Worm (Caenorhabditis elegans) whole organism, L1 larva: Measurements from ENCODE around the gene wdr-31.

Experiments used
- C16A3.4 ChIP-seq: fragments of 150-350 bp; optimal IDR thresholded peaks from 2 replicates; lab custom pipeline; 2014; ENCODE audit warnings: missing biosample characterization, missing genetic modification characterization
- Y116A8C.19 ChIP-seq: sonication (generic microtip); optimal IDR thresholded peaks from 2 replicates; lab custom pipeline; 2016; ENCODE audit warnings: missing compliant biosample characterization, missing genetic modification characterization, borderline replicate concordance
- aha-1 ChIP-seq: fragments of 150-350 bp; optimal IDR thresholded peaks from 2 replicates; lab custom pipeline; 2014; ENCODE audit warnings: missing biosample characterization, missing genetic modification characterization
- aly-2 ChIP-seq: fragments of 150-350 bp; optimal IDR thresholded peaks from 2 replicates; lab custom pipeline; 2014; ENCODE audit warnings: missing biosample characterization, missing genetic modification characterization
- blmp-1 ChIP-seq: fragments of 150-350 bp; optimal IDR thresholded peaks from 2 replicates; lab custom pipeline; 2014; ENCODE audit warnings: missing biosample characterization, missing genetic modification characterization
- ceh-63 ChIP-seq: fragments of 200-800 bp; sonication (Bioruptor generic); optimal IDR thresholded peaks from 2 replicates; lab custom pipeline; 2018; ENCODE audit warnings: mild to moderate bottlenecking, missing genetic modification characterization, missing compliant biosample characterization
- ceh-82 ChIP-seq, 3 experiments: fragments of 150-350 bp in 1 of 3; sonication (generic microtip) in 2 of 3; optimal IDR thresholded peaks; 2 replicates each; lab custom pipeline; 2014 to 2017; ENCODE audit warnings: missing biosample characterization in 3 of 3, missing genetic modification characterization in 3 of 3
- ceh-88 ChIP-seq: fragments of 200-800 bp; sonication (Bioruptor generic); IDR thresholded peaks from 2 replicates; pipeline ENCODE4 v1.3.6; 2022; ENCODE audit warnings: missing genetic modification characterization, missing compliant biosample characterization
- dpl-1 ChIP-seq, 3 experiments: fragments of 150-350 bp in 2 of 3; sonication (generic microtip) in 1 of 3; optimal IDR thresholded peaks; 2 replicates each; lab custom pipeline; 2014 to 2017; ENCODE audit warnings: missing biosample characterization in 3 of 3, missing genetic modification characterization in 3 of 3, missing genetic modification reagents in 3 of 3
- fkh-8 ChIP-seq: sonication (generic microtip); optimal IDR thresholded peaks from 2 replicates; lab custom pipeline; 2016; ENCODE audit warnings: mild to moderate bottlenecking, missing genetic modification characterization, missing compliant biosample characterization
- fos-1 ChIP-seq: fragments of 150-350 bp; optimal IDR thresholded peaks from 2 replicates; lab custom pipeline; 2014; ENCODE audit warnings: missing biosample characterization, missing genetic modification characterization
- grh-1 ChIP-seq: fragments of 200-800 bp; sonication (Bioruptor generic); IDR thresholded peaks from 2 replicates; pipeline ENCODE4 v1.3.6; 2022; ENCODE audit warnings: missing genetic modification reagents, missing genetic modification characterization, missing compliant biosample characterization
- hlh-17 ChIP-seq: fragments of 200-800 bp; sonication (Bioruptor generic); optimal IDR thresholded peaks from 2 replicates; lab custom pipeline; 2018; ENCODE audit warnings: missing genetic modification characterization, mild to moderate bottlenecking, missing compliant biosample characterization, moderate library complexity, borderline replicate concordance
- jun-1 ChIP-seq: fragments of 150-350 bp; optimal IDR thresholded peaks from 2 replicates; lab custom pipeline; 2014; ENCODE audit warnings: missing biosample characterization, missing genetic modification reagents, missing genetic modification characterization
- lin-13 ChIP-seq: fragments of 150-350 bp; optimal IDR thresholded peaks from 2 replicates; lab custom pipeline; 2014; ENCODE audit warnings: missing biosample characterization, missing genetic modification reagents, missing genetic modification characterization
- lin-14 ChIP-seq: fragments of 200-800 bp; sonication (Bioruptor generic); optimal IDR thresholded peaks from 2 replicates; lab custom pipeline; 2018; ENCODE audit warnings: mild to moderate bottlenecking, missing genetic modification characterization, moderate library complexity, missing compliant biosample characterization
- lin-35 ChIP-seq, 2 experiments: fragments of 150-350 bp; optimal IDR thresholded peaks; 2 replicates each; lab custom pipeline; 2014; ENCODE audit warnings: missing biosample characterization in 2 of 2, missing genetic modification characterization in 2 of 2, missing genetic modification reagents in 2 of 2
- lir-3 ChIP-seq: sonication (generic microtip); optimal IDR thresholded peaks from 2 replicates; lab custom pipeline; 2016; ENCODE audit warnings: mild to moderate bottlenecking, missing genetic modification characterization, moderate library complexity, missing compliant biosample characterization; ENCODE audit not compliant: poor library complexity
- mab-9 ChIP-seq: fragments of 200-800 bp; sonication (Bioruptor generic); IDR thresholded peaks from 2 replicates; pipeline ENCODE4 v1.3.6; 2022; ENCODE audit warnings: missing genetic modification reagents, missing genetic modification characterization, missing compliant biosample characterization
- mep-1 ChIP-seq: fragments of 150-350 bp; optimal IDR thresholded peaks from 2 replicates; lab custom pipeline; 2014; ENCODE audit warnings: missing biosample characterization, missing genetic modification characterization
- nhr-12 ChIP-seq: sonication (generic microtip); optimal IDR thresholded peaks from 2 replicates; lab custom pipeline; 2017; ENCODE audit warnings: missing biosample characterization, missing genetic modification characterization
- nhr-20 ChIP-seq: sonication (generic microtip); optimal IDR thresholded peaks from 2 replicates; lab custom pipeline; 2016; ENCODE audit warnings: mild to moderate bottlenecking, missing genetic modification characterization, missing compliant biosample characterization
- nhr-237 ChIP-seq: fragments of 150-350 bp; optimal IDR thresholded peaks from 2 replicates; lab custom pipeline; 2014; ENCODE audit warnings: missing biosample characterization, missing genetic modification characterization
- nhr-28 ChIP-seq: fragments of 150-350 bp; optimal IDR thresholded peaks from 2 replicates; lab custom pipeline; 2014; ENCODE audit warnings: missing biosample characterization, missing genetic modification characterization
- nhr-84 ChIP-seq: sonication (generic microtip); optimal IDR thresholded peaks from 2 replicates; lab custom pipeline; 2017; ENCODE audit warnings: missing biosample characterization, missing genetic modification characterization
- nhr-90 ChIP-seq: sonication (generic microtip); optimal IDR thresholded peaks from 2 replicates; lab custom pipeline; 2016; ENCODE audit warnings: mild to moderate bottlenecking, missing genetic modification characterization, missing compliant biosample characterization; ENCODE audit not compliant: poor library complexity
- pag-3 ChIP-seq: sonication (generic microtip); optimal IDR thresholded peaks from 2 replicates; lab custom pipeline; 2017; ENCODE audit warnings: missing genetic modification characterization, mild to moderate bottlenecking, missing compliant biosample characterization, antibody characterized with exemption, borderline replicate concordance; ENCODE audit not compliant: insufficient read depth
- pax-3 ChIP-seq: fragments of 200-800 bp; sonication (Bioruptor generic); optimal IDR thresholded peaks from 2 replicates; lab custom pipeline; 2018; ENCODE audit warnings: mild to moderate bottlenecking, missing genetic modification characterization, moderate library complexity, missing compliant biosample characterization
- rnt-1 ChIP-seq: sonication (generic microtip); optimal IDR thresholded peaks from 2 replicates; lab custom pipeline; 2016; ENCODE audit warnings: mild to moderate bottlenecking, missing genetic modification characterization, moderate library complexity, missing compliant biosample characterization
- skn-1 ChIP-seq: fragments of 150-350 bp; optimal IDR thresholded peaks from 2 replicates; lab custom pipeline; 2014; ENCODE audit warnings: missing biosample characterization, missing genetic modification characterization
- snu-23 ChIP-seq: sonication (generic microtip); optimal IDR thresholded peaks from 2 replicates; lab custom pipeline; 2016; ENCODE audit warnings: missing genetic modification characterization, missing compliant biosample characterization
- sox-4 ChIP-seq: sonication (generic microtip); optimal IDR thresholded peaks from 2 replicates; lab custom pipeline; 2016; ENCODE audit warnings: missing genetic modification characterization, missing compliant biosample characterization
- sptf-1 ChIP-seq: fragments of 150-350 bp; optimal IDR thresholded peaks from 2 replicates; lab custom pipeline; 2014; ENCODE audit warnings: missing biosample characterization, missing genetic modification characterization
- tbx-2 ChIP-seq: sonication (generic microtip); optimal IDR thresholded peaks from 2 replicates; lab custom pipeline; 2016; ENCODE audit warnings: missing genetic modification characterization, missing compliant biosample characterization
- unc-130 ChIP-seq: fragments of 150-350 bp; optimal IDR thresholded peaks from 2 replicates; lab custom pipeline; 2017; ENCODE audit warnings: missing biosample characterization, missing genetic modification characterization, inconsistent platforms
- unc-30 ChIP-seq: sonication (generic microtip); optimal IDR thresholded peaks from 2 replicates; lab custom pipeline; 2017; ENCODE audit warnings: missing biosample characterization, missing genetic modification characterization
- unc-86 ChIP-seq: sonication (generic microtip); optimal IDR thresholded peaks from 2 replicates; lab custom pipeline; 2016; ENCODE audit warnings: missing genetic modification characterization, missing compliant biosample characterization
- zag-1 ChIP-seq: fragments of 150-350 bp; optimal IDR thresholded peaks from 2 replicates; lab custom pipeline; 2014; ENCODE audit warnings: missing biosample characterization, missing genetic modification characterization
- ztf-11 ChIP-seq, 2 experiments: sonication (generic microtip); optimal IDR thresholded peaks; 2 replicates each; lab custom pipeline; 2016 to 2017; ENCODE audit warnings: missing genetic modification characterization in 2 of 2, missing biosample characterization in 1 of 2, missing compliant biosample characterization in 1 of 2

wdr-31 gene

DNA sequence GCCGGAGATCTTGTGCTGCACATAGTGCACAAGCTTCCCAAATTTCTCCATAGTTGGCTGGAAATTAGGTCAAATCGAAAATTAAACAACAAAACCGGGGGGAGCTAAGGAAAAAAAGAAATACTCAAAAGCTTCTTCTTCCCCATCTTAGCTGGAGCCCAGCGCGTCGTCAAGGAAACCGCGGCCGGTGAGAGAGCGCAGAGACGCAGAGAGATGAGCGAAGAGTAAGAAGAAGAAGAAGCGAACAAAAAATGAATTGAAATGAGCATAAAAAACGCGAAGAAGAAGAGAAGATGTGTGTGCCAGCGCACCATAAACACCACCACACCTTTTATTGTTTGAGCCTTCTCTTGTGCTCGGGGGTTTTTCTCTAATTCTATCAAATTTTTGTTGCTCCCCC is at the start of gene wdr-31:
Gene wdr-31, minus strand, starts transcription at position 101 of the 400 bp plus-strand sequence.
- TF ChIP-seq nhr-12: no peak
- TF ChIP-seq fkh-8 (tag; lab: Kevin White, UChicago): peak; percentile 39
- TF ChIP-seq, all 84 proteins: peak for 1

DNA sequence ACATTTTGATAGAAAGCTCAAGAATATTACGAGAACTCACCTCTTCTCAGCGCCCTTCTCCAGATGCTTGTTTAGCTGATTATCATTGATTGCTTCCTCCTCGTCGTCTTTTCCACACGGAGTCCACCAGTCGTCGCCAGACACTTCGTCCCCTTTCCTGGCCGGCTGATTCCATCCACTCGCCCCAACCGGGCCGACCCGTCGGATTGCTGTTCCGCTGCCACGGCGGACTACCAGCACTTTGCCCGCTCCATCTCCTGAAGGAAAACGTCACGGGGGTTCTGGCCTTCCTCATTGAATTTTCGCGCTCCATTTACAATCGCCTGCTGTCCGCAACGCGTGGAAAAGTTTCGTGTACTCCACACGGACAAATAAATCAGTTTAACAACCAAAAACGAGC is 48.3 kb upstream of the wdr-31 start:
- TF ChIP-seq lin-35 (GFP tag; optimal IDR thresholded peaks at IDR 0.05; lab: Kevin White, UChicago): no peak
- no peak for TF ChIP-seq ceh-82 (tag; optimal IDR thresholded peaks at IDR 0.05; lab: Kevin White, UChicago)
- TF ChIP-seq mep-1: no peak
- TF ChIP-seq grh-1 (GFP tag; lab: Robert Waterston, UW): no peak
- TF ChIP-seq sptf-1 (tag; lab: Kevin White, UChicago): no peak
- no peak for TF ChIP-seq hlh-17 (GFP tag; lab: Kevin White, UChicago)
- TF ChIP-seq aha-1 (tag; lab: Kevin White, UChicago): no peak
- TF ChIP-seq unc-86 (tag; lab: Kevin White, UChicago): no peak
- no peak for TF ChIP-seq unc-130 (tag; lab: Kevin White, UChicago)
- no peak for TF ChIP-seq lin-13
- TF ChIP-seq ceh-88 (GFP tag; lab: Robert Waterston, UW): no peak
- no peak for TF ChIP-seq nhr-90 (tag; lab: Kevin White, UChicago)
- TF ChIP-seq C16A3.4 (tag; lab: Kevin White, UChicago): no peak
- no peak for TF ChIP-seq lin-14 (GFP tag; lab: Kevin White, UChicago)
- no peak for TF ChIP-seq nhr-237 (tag; lab: Kevin White, UChicago)
- no peak for TF ChIP-seq zag-1 (tag; lab: Kevin White, UChicago)

DNA sequence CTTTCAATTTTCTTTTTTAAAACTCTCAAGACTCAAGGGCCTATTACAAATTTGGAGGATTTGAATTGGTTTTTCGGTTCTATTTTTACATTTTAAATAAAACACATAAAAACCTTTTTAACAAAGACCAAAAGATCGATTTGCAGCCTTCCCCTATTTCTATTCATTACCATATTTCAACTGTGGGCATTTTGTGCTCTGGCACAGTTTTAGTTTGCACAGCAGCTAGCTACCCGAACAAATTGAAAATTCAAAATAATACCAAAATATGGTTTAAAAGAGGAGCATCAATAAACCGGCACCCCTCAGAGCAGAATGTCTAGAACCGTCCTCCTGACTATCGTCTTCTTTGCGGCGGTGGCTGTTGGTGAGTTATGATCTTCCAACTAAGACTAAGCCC is 46.3 kb upstream of the wdr-31 start, which contains the start of gene F08D12.2:
Gene F08D12.2, plus strand, starts transcription at position 301 of the 400 bp plus-strand sequence.
- TF ChIP-seq lir-3 (tag; lab: Kevin White, UChicago) (no peak), pag-3 (tag; lab: Kevin White, UChicago) (no peak), ztf-11 (tag; optimal IDR thresholded peaks at IDR 0.05; lab: Kevin White, UChicago) (no peak), sox-4 (tag; lab: Kevin White, UChicago) (no peak), rnt-1 (tag; lab: Kevin White, UChicago) (no peak), dpl-1 (GFP tag; optimal IDR thresholded peaks at IDR 0.05; lab: Kevin White, UChicago) (no peak), skn-1 (tag; lab: Kevin White, UChicago) (no peak), pax-3 (no peak), jun-1 (tag; lab: Kevin White, UChicago) (no peak), tbx-2 (tag; lab: Kevin White, UChicago) (no peak), unc-86 (tag; lab: Kevin White, UChicago) (no peak), aly-2 (tag; lab: Kevin White, UChicago) (no peak), grh-1 (GFP tag; lab: Robert Waterston, UW) (no peak), blmp-1 (tag; lab: Kevin White, UChicago) (no peak), unc-30 (tag; lab: Kevin White, UChicago) (no peak)

DNA sequence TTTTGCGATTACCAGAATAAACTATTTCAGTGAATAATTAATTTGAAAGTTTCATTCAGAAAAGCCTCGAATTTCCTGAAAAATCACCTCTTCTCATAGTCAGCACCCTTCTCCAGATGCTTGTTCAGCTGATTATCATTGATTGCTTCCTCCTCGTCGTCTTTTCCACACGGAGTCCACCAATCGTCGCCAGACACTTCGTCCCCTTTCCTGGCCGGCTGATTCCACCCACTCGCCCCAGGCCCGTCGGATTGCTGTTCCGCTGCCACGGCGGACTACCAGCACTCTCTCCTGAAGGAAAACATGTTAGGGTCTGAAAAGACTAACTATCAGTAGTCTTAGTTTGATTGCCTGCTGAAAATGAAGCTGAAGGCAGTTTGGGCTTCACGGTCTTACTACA is 45.7 kb upstream of the wdr-31 start:
- TF ChIP-seq unc-30 (tag; lab: Kevin White, UChicago): no peak
- no peak for TF ChIP-seq C16A3.4 (tag; lab: Kevin White, UChicago)
- no peak for TF ChIP-seq pag-3 (tag; lab: Kevin White, UChicago)
- no peak for TF ChIP-seq ceh-63 (GFP tag; lab: Kevin White, UChicago)
- TF ChIP-seq, all 84 proteins: peak for 0

DNA sequence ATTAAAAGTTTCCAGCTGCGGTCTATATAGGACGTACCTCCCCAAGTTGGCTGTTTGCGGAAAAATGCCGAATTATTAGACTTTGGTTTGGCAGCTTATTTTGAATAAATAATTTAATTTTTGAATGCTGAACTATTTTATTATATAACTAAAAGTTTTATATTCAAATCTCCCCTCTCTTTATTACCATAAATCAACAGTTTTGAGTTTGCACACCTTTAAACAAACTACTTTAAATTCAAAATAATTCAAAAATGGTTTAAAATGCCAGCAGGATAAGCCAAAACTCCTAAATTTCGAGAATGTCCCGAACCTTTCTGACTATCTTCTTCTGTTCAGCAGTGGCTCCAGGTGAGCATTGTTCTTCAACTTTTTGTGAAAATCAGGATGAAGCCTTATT is 44.2 kb upstream of the wdr-31 start, which contains the start of gene F08D12.3:
Gene F08D12.3, plus strand, starts transcription at position 301 of the 400 bp plus-strand sequence.
- TF ChIP-seq fkh-8 (tag; lab: Kevin White, UChicago) (no peak), ceh-88 (GFP tag; lab: Robert Waterston, UW) (no peak), snu-23 (GFP tag; lab: Kevin White, UChicago) (no peak), nhr-237 (tag; lab: Kevin White, UChicago) (no peak), jun-1 (tag; lab: Kevin White, UChicago) (no peak), Y116A8C.19 (no peak), mab-9 (GFP tag; lab: Robert Waterston, UW) (no peak), pax-3 (no peak), fos-1 (tag; lab: Kevin White, UChicago) (no peak), nhr-20 (no peak), nhr-84 (tag; lab: Kevin White, UChicago) (no peak), nhr-28 (tag; lab: Kevin White, UChicago) (no peak), mep-1 (no peak), ceh-82 (tag; optimal IDR thresholded peaks at IDR 0.05; lab: Kevin White, UChicago) (no peak)
